Worm (Caenorhabditis elegans) whole organism, young adult: ENCODE measurements around the gene Y102E9.5.

ENCODE experiments used
- cebp-2 ChIP-seq: fragments of 200-800 bp; sonication (Bioruptor generic); IDR thresholded peaks from 2 replicates; pipeline ENCODE4 v1.3.6; 2022; ENCODE audit warnings: missing genetic modification characterization, missing compliant biosample characterization
- hmg-1.2 ChIP-seq: fragments of 200-800 bp; sonication (Bioruptor generic); IDR thresholded peaks from 2 replicates; pipeline ENCODE4 v1.3.6; 2022; ENCODE audit warnings: missing genetic modification reagents, missing genetic modification characterization, missing compliant biosample characterization
- let-607 ChIP-seq, 2 experiments: fragments of 200-800 bp in 1 of 2; sonication (Bioruptor generic) in 1 of 2; sonication (generic microtip) in 1 of 2; optimal IDR thresholded peaks; 2 replicates each; lab custom pipeline; 2016 to 2018; ENCODE audit warnings: mild to moderate bottlenecking in 2 of 2, missing compliant biosample characterization in 2 of 2, missing genetic modification characterization in 2 of 2, moderate library complexity in 2 of 2, missing genotype in 1 of 2
- lsy-27 ChIP-seq: sonication (generic microtip); optimal IDR thresholded peaks from 2 replicates; lab custom pipeline; 2017; ENCODE audit warnings: missing genetic modification characterization, mild to moderate bottlenecking, missing compliant biosample characterization, antibody characterized with exemption, missing genotype, borderline replicate concordance; ENCODE audit not compliant: insufficient read depth
- madf-6 ChIP-seq: fragments of 200-800 bp; sonication (Bioruptor generic); IDR thresholded peaks from 2 replicates; pipeline ENCODE4 v1.3.6; 2022; ENCODE audit warnings: missing genetic modification reagents, missing genetic modification characterization, missing compliant biosample characterization
- nfya-1 ChIP-seq: sonication (generic microtip); optimal IDR thresholded peaks from 2 replicates; lab custom pipeline; 2017; ENCODE audit warnings: antibody characterized with exemption, missing compliant biosample characterization, missing genetic modification characterization, borderline replicate concordance; ENCODE audit not compliant: insufficient read depth
- nhr-179 ChIP-seq: sonication (generic microtip); optimal IDR thresholded peaks from 2 replicates; lab custom pipeline; 2016; ENCODE audit warnings: mild to moderate bottlenecking, missing genetic modification characterization, missing compliant biosample characterization
- pbrm-1 ChIP-seq: fragments of 200-800 bp; sonication (Bioruptor generic); IDR thresholded peaks from 2 replicates; pipeline ENCODE4 v1.3.6; 2022; ENCODE audit warnings: missing genetic modification reagents, missing genetic modification characterization, missing compliant biosample characterization
- repo-1 ChIP-seq: sonication (generic microtip); optimal IDR thresholded peaks from 2 replicates; lab custom pipeline; 2017; ENCODE audit warnings: mild to moderate bottlenecking, missing genetic modification characterization, missing compliant biosample characterization
- sea-2 ChIP-seq: fragments of 200-800 bp; sonication (Bioruptor generic); IDR thresholded peaks from 2 replicates; pipeline ENCODE4 v1.3.6; 2022; ENCODE audit warnings: missing genetic modification characterization, missing compliant biosample characterization
- snpc-3.4 ChIP-seq: sonication (generic microtip); optimal IDR thresholded peaks from 2 replicates; lab custom pipeline; 2017; ENCODE audit warnings: missing genetic modification characterization, mild to moderate bottlenecking, missing compliant biosample characterization, antibody characterized with exemption, moderate library complexity, missing genotype, missing genetic modification reagents
- snpc-4 ChIP-seq, 5 experiments: fragments of 150-350 bp in 1 of 5; sonication (generic microtip) in 4 of 5; optimal IDR thresholded peaks; 2 replicates each; lab custom pipeline; 2014 to 2018; ENCODE audit warnings: missing genetic modification characterization in 5 of 5, missing biosample characterization in 3 of 5, antibody characterized with exemption in 2 of 5, mild to moderate bottlenecking in 2 of 5, missing compliant biosample characterization in 2 of 5, missing genotype in 2 of 5, moderate library complexity in 2 of 5, missing genetic modification reagents in 1 of 5
- unc-130 ChIP-seq: sonication (generic microtip); optimal IDR thresholded peaks from 2 replicates; lab custom pipeline; 2016; ENCODE audit warnings: missing genetic modification reagents, missing genetic modification characterization, missing compliant biosample characterization
- unc-62 ChIP-seq: fragments of 150-350 bp; optimal IDR thresholded peaks from 2 replicates; lab custom pipeline; 2014; ENCODE audit warnings: missing biosample characterization, missing genetic modification reagents, missing genetic modification characterization

DNA sequence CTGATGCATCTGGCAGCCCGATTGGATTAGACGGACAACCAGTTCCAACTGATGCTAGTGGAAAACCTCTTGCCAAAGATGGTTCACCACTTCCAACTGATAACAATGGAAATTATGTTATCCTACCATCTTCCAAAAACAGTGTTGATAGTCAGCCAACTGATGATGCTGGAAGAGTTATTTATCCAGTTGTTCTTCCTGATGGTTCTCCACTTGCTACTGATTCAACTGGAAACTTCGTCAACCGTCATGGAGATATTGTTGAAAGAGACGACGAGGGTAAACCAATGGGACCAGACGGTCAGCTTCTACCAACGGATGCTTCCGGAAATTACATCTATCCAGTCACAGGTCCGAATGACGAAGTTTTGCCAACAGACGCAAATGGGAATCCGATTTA is 26.7 kb upstream of the Y102E9.5 start:
- TF ChIP-seq pbrm-1 (GFP tag; lab: Robert Waterston, UW), result no peak
- TF ChIP-seq repo-1 (tag; lab: Kevin White, UChicago), result no peak
- TF ChIP-seq sea-2 (GFP tag; lab: Robert Waterston, UW), result no peak
- TF ChIP-seq unc-62 (GFP tag; lab: Kevin White, UChicago), result no peak
- TF ChIP-seq snpc-4 (GFP tag; optimal IDR thresholded peaks at IDR 0.05; lab: Kevin White, UChicago), result no peak
- no peak for TF ChIP-seq snpc-4 (tag; optimal IDR thresholded peaks at IDR 0.05; lab: Kevin White, UChicago)
- no peak for TF ChIP-seq madf-6 (GFP tag; lab: Robert Waterston, UW)
- no peak for TF ChIP-seq lsy-27 (tag; lab: Kevin White, UChicago)
- no peak for TF ChIP-seq cebp-2 (GFP tag; lab: Robert Waterston, UW)
- no peak for TF ChIP-seq unc-130
- no peak for TF ChIP-seq nfya-1 (tag; lab: Kevin White, UChicago)
- no peak for TF ChIP-seq snpc-3.4 (tag; lab: Kevin White, UChicago)
- TF ChIP-seq let-607 (tag; optimal IDR thresholded peaks at IDR 0.05; lab: Kevin White, UChicago), result no peak
- no peak for TF ChIP-seq nhr-179 (tag; lab: Kevin White, UChicago)
- TF ChIP-seq hmg-1.2 (GFP tag; lab: Robert Waterston, UW), result no peak
